Fruit fly (Drosophila melanogaster): ENCODE measurements around the gene Fum2.

The Fum2 gene

DNA sequence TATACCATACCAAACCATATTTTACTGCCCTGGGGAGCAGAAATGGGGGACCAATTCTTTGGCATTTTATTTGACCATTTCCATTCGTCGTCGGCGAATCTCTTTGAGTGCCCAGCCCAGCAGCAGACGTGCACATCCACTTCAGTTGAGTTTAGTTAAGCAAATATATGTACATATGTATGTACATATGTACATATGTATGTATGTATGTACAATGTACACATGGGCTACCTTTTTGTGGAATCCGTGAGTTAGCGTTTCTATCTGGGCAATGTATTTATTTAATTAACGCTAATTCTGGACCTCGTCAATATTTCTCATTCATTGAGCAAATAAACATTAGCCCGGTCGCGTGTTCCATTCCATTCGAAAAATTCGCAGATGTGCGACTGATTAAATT, 38.4 kb downstream of the Fum2 start (continued):
- TF ChIP-seq zen2 (GFP tag; IDR thresholded peaks at IDR 0.05; ENCODE audit: partially characterized antibody) (no peak), gcm (GFP tag; optimal IDR thresholded peaks at IDR 0.05) (no peak), CG34224 (GFP tag; IDR thresholded peaks at IDR 0.05; ENCODE audit: partially characterized antibody) (no peak), vvl (GFP tag; IDR thresholded peaks at IDR 0.05) (peak; percentile 29; the same call in 1 of the 2 replicates), ro (GFP tag; IDR thresholded peaks at IDR 0.05) (no peak), wdn (GFP tag; IDR thresholded peaks at IDR 0.05) (no peak), CG7839 (tag; optimal IDR thresholded peaks at IDR 0.05) (no peak), Bdp1 (GFP tag; optimal IDR thresholded peaks at IDR 0.05) (peak; percentile 4), Jarid2 (GFP tag; optimal IDR thresholded peaks at IDR 0.05) (no peak), CG10267 (tag; optimal IDR thresholded peaks at IDR 0.05) (no peak), CG33557 (GFP tag; optimal IDR thresholded peaks at IDR 0.05) (no peak), Atf-2 (GFP tag; optimal IDR thresholded peaks at IDR 0.05) (no peak), CG7987 (GFP tag; optimal IDR thresholded peaks at IDR 0.05) (peak; percentile 10), gfzf (GFP tag; optimal IDR thresholded peaks at IDR 0.05) (no peak), knrl (GFP tag; IDR thresholded peaks at IDR 0.05; ENCODE audit: partially characterized antibody) (no peak), sd (tag; optimal IDR thresholded peaks at IDR 0.05) (no peak), nerfin-1 (tag; optimal IDR thresholded peaks at IDR 0.05) (peak; percentile 12), CG11696 (GFP tag; IDR thresholded peaks at IDR 0.05) (no peak), CG16863 (GFP tag; optimal IDR thresholded peaks at IDR 0.05) (no peak), sc (optimal IDR thresholded peaks at IDR 0.05) (no peak), sc (GFP tag; optimal IDR thresholded peaks at IDR 0.05) (no peak), slbo (GFP tag; IDR thresholded peaks at IDR 0.05) (no peak), gro (GFP tag; optimal IDR thresholded peaks at IDR 0.05) (no peak), CG7556 (GFP tag; optimal IDR thresholded peaks at IDR 0.05) (no peak), D19A (tag; optimal IDR thresholded peaks at IDR 0.05) (no peak), HLHmδ (GFP tag; optimal IDR thresholded peaks at IDR 0.05) (no peak), slou (GFP tag; optimal IDR thresholded peaks at IDR 0.05) (no peak), CG4404 (GFP tag; IDR thresholded peaks at IDR 0.05) (no peak), Myb (GFP tag; optimal IDR thresholded peaks at IDR 0.05) (no peak), salm (tag; optimal IDR thresholded peaks at IDR 0.05) (no peak), Gsc (GFP tag; IDR thresholded peaks at IDR 0.05) (no peak), z (GFP tag; IDR thresholded peaks at IDR 0.05) (peak; percentile 50; the same call in 1 of the 3 replicates), Side (GFP tag; optimal IDR thresholded peaks at IDR 0.05) (no peak), so (GFP tag; IDR thresholded peaks at IDR 0.05) (no peak), esg (GFP tag; conservative IDR thresholded peaks at IDR 0.05) (no peak), YL-1 (GFP tag; optimal IDR thresholded peaks at IDR 0.05) (no peak), CG32532 (GFP tag; IDR thresholded peaks at IDR 0.05) (no peak), MBD-R2 (GFP tag; IDR thresholded peaks at IDR 0.05) (peak; percentile 13; the same call in 1 of the 2 replicates), Hmx (GFP tag; optimal IDR thresholded peaks at IDR 0.05) (no peak), CG6175 (GFP tag; IDR thresholded peaks at IDR 0.05) (no peak), CG12299 (tag; optimal IDR thresholded peaks at IDR 0.05) (no peak), tll (GFP tag; optimal IDR thresholded peaks at IDR 0.05) (no peak), CG3847 (GFP tag; IDR thresholded peaks at IDR 0.05) (no peak), CG15011 (GFP tag; optimal IDR thresholded peaks at IDR 0.05) (no peak), klu (GFP tag; IDR thresholded peaks at IDR 0.05) (no peak), Lpt (GFP tag; optimal IDR thresholded peaks at IDR 0.05) (no peak), bigmax (GFP tag; optimal IDR thresholded peaks at IDR 0.05) (no peak), PHDP (tag; optimal IDR thresholded peaks at IDR 0.05) (peak; percentile 5), seq (GFP tag; IDR thresholded peaks at IDR 0.05) (no peak), Bgb (GFP tag; IDR thresholded peaks at IDR 0.05; ENCODE audit: partially characterized antibody) (no peak), aop (GFP tag; IDR thresholded peaks at IDR 0.05) (no peak), bbx (GFP tag; IDR thresholded peaks at IDR 0.05; ENCODE audit: partially characterized antibody) (no peak)
